Worm (Caenorhabditis elegans): ENCODE measurements around the gene clp-7.

Gene clp-7

DNA sequence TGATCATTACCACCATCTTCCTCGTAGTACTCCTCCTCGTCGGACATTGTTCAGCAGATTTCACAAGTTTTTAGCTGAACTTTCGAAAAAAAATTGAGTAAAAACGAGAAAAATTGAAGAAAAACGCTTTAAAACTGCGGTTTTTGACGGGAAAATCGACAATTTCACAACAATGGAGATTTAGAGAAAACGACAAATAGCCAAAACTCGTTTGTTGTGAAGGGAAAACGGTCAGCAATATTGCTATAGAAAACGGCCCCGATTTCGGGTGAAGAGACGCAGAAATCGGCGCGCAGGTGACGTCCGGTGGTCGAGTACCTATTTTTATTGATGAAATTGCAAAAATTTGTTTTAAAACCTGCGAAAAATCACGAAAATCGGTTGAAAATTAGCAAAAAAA, at the start of gene clp-7:
Gene clp-7, minus strand, starts transcription at position 47 of the 400 bp plus-strand sequence.
- no peak for TF ChIP-seq W03F9.2 (tag; optimal IDR thresholded peaks at IDR 0.05)
- TF ChIP-seq him-1 (tag; optimal IDR thresholded peaks at IDR 0.05), result no peak
- TF ChIP-seq dao-5 (tag; optimal IDR thresholded peaks at IDR 0.05), result no peak

DNA sequence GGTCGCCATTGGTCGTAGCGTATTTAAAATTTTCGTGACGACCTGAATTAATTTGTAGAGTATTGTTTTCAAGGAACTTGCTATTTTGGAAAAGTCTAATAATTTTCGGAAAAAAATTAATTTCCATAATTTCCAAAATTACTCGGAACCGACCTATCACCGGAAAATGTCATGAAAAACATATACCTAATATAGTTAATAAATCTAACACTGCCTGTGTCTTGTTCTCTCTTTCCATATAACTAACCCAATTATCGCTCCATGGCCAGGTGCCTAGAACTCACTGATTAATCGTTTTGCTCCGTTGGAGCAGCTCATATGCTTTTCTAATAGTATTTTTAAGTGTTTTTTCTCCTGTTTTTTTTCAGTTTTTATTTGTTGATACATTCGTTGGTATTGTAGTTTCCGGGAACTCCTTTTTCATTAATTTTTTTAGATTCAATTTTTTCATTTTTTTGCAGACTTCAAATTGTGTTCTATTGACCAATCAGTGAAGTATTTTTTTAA, 39.3 kb upstream of the clp-7 start, which contains the start of gene Y77E11A.16:
Gene Y77E11A.16, plus strand, starts transcription at position 457 of the 507 bp plus-strand sequence.
- TF ChIP-seq him-1 (tag; optimal IDR thresholded peaks at IDR 0.05) (no peak), W03F9.2 (tag; optimal IDR thresholded peaks at IDR 0.05) (no peak)

DNA sequence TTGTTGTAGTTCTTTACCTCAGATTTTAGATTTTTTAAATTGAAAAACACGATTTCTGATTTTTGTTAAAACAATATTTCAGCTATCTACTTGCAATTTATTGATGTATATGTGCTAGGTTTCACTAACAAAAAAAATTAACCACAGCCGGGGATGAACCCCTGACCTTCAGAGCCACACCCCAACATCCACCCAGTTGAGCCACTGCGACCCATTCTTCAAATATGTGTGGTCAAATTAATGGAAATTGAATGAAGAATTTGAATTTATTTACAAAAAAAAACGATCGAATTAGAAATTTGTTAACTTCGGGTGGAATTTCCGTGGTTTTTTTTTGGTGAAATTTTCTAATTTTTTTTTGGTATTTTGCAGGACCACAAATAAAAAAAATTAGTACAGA, 32.9 kb upstream of the clp-7 start:
- TF ChIP-seq him-1 (tag; optimal IDR thresholded peaks at IDR 0.05), result no peak
- TF ChIP-seq dao-5 (tag; optimal IDR thresholded peaks at IDR 0.05), result no peak
- no peak for TF ChIP-seq W03F9.2 (tag; optimal IDR thresholded peaks at IDR 0.05)

DNA sequence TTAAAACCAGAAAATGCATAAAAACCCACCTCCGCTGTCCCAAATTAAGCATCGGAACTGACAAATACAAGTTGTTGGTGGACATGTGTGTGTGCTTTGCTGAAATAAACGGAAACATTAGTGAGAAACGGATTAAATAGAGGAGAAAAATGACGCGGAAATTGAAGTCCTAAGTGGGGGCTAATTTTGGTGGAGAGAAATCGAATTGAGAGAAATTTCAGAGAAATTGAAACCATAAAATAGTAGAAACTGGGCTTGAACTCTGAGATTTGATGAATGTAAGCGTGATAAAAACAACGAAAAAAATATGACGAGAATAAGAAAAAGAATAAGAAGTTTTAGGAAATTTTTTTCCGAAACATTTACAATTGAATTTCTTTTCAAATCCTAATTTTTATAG, 29.2 kb upstream of the clp-7 start, which contains the start of gene Y77E11A.12:
Gene Y77E11A.12, minus strand, starts transcription at position 101 of the 400 bp plus-strand sequence.
- TF ChIP-seq him-1 (tag; optimal IDR thresholded peaks at IDR 0.05) (no peak), dao-5 (tag; optimal IDR thresholded peaks at IDR 0.05) (no peak), W03F9.2 (tag; optimal IDR thresholded peaks at IDR 0.05) (no peak)

DNA sequence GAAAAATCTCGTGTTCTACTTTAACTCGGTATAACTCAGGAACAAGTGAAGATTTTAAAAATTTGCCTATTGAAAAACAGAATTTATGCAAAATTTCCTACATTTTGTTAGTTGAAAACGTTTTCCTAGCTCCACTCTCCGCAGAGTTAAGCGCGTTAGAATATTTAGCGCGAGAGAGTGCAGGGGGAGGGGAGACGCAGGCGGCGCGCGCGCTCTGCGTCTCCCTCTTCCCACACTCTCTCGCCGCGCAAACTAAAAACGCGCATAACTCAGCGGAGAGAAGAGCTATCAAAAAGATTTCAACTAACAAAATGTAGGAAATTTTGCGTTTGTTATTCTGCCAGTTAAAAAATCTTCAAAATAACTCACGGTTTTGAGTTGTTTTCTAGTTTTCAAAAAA, 26.4 kb upstream of the clp-7 start:
- TF ChIP-seq him-1 (tag; optimal IDR thresholded peaks at IDR 0.05) (no peak), W03F9.2 (tag; optimal IDR thresholded peaks at IDR 0.05) (no peak), dao-5 (tag; optimal IDR thresholded peaks at IDR 0.05) (no peak)

DNA sequence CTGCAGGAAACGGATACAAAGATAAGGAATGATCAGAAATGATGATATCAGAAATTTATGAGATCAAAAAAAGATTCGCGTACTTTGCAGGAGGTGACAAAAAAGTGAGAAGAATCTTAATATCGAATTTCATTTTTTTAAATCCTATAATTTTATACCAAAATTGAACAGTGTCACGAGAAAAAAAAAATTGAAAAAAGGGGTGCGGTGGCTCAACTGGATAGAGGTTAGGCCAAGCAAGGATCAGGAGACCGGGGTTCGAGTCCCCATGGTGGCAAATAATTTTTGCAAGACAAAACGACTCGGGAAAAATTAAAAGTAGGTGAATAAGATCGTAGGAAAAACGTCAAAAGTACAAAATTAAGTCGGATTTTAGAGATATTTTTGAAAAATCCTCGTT, 24.6 kb upstream of the clp-7 start:
- TF ChIP-seq dao-5 (tag; optimal IDR thresholded peaks at IDR 0.05), result no peak
- no peak for TF ChIP-seq W03F9.2 (tag; optimal IDR thresholded peaks at IDR 0.05)
- no peak for TF ChIP-seq him-1 (tag; optimal IDR thresholded peaks at IDR 0.05)

DNA sequence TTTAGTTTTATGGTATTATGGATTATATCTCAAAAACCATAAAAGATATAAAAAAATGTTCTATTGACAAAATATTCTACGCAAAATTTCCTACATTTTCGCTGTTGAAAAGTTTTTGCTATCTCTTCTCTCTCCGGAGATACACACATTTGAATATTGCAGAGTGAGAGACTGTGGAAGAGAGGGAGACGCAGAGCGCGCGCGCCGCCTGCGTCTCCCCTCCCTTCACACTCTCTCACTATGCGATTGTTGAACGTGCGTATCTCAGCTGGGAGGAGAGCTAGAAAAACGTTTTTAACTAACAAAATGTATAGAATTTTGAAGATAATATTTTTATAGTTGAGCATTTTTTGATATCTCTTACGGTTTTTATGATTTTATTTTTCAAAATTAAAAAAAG, 23.3 kb upstream of the clp-7 start:
- TF ChIP-seq dao-5 (tag; optimal IDR thresholded peaks at IDR 0.05) (no peak), W03F9.2 (tag; optimal IDR thresholded peaks at IDR 0.05) (no peak), him-1 (tag; optimal IDR thresholded peaks at IDR 0.05) (no peak)

DNA sequence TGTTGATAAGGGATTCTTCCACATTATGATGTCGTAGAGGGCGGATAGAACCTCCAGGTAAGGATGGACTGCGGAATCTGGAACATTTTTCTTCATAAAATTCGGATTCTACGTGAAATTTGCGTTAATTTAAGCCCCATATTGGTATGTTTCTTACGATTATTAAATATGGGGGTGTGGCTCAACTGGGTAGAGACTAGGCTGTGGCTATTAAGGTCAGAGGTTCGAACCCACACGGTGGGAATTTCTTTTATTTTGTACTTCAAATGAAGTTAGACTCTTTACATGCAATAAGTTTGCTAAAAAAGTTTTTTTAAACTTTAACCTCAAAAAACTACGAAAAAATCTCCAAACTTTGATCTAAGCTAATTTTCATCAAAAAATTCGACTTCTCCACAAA, 19.7 kb upstream of the clp-7 start:
- no peak for TF ChIP-seq W03F9.2 (tag; optimal IDR thresholded peaks at IDR 0.05)
- no peak for TF ChIP-seq dao-5 (tag; optimal IDR thresholded peaks at IDR 0.05)
- no peak for TF ChIP-seq him-1 (tag; optimal IDR thresholded peaks at IDR 0.05)

DNA sequence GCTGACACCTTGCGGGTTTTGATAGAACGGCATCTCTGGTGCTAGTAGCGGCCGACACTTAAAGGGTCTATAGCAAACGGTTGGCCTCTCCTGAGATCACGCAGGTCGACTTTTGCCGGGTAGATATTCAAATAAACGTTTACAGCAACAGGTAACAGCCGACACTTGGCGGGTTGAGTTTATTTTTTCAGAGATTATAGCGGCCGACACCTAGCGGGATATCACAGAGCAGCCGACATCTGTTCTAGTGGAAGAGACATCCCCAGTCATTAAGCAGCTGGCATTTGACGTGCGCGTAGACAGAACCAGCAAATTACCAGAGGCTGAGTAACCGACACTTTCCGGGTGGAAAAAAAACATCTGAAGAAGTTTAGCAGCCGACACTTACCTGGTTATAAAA, 15.7 kb upstream of the clp-7 start:
- TF ChIP-seq W03F9.2 (tag; optimal IDR thresholded peaks at IDR 0.05) (no peak), dao-5 (tag; optimal IDR thresholded peaks at IDR 0.05) (no peak), him-1 (tag; optimal IDR thresholded peaks at IDR 0.05) (no peak)

DNA sequence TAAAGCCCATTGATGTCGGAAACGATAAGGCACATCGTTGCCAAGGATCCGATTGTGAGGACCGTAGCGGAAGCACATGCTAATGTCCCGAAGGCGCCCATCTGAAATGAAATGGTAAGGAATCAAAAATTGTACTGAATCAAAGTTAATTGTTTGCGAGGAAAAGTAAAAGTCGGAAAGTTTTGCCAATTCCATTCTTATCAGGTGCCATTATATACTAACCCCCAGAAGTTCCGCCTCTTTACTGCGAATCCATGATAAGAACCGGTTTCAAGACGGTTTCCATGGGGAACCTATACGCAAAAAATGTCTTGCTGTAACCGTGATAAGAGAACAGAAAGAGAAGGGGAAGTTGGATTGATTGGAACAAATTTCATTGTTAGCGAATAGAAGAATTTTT, 14.9 kb upstream of the clp-7 start, which contains the start of gene col-106:
Gene col-106, minus strand, starts transcription at position 101 of the 400 bp plus-strand sequence.
- TF ChIP-seq W03F9.2 (tag; optimal IDR thresholded peaks at IDR 0.05) (no peak), dao-5 (tag; optimal IDR thresholded peaks at IDR 0.05) (no peak), him-1 (tag; optimal IDR thresholded peaks at IDR 0.05) (no peak)

DNA sequence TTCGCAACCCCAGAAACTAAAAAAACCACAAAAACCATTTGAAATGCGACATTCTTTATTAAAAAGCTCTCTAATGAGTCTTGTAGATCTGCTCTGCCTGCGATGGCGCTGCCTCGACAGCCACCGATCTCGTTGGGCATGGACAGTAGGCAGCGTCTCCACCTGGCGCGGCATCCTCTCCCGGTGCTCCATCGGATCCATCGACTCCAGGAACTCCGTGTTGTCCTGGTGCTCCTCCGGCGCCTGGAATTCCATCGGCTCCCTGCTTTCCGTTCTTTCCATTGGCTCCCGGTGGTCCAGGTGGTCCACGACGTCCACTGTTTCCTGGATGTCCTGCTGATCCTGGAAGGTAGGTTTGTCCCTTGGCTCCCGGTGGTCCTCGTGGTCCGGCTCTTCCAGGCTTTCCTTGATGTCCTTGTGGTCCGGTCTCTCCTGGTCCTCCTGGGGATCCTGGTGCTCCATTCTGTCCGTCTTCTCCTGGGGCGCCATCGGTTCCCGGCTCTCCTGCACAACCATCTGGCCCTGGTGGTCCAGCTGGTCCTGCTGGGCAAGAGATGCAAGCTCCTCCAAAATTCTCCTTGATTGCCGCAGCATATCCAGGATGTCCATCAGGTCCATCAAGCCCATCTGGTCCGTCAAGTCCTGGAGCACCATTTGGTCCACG, 14.2 kb upstream of the clp-7 start:
- TF ChIP-seq W03F9.2 (tag; optimal IDR thresholded peaks at IDR 0.05) (no peak), him-1 (tag; optimal IDR thresholded peaks at IDR 0.05) (no peak), dao-5 (tag; optimal IDR thresholded peaks at IDR 0.05) (no peak)

DNA sequence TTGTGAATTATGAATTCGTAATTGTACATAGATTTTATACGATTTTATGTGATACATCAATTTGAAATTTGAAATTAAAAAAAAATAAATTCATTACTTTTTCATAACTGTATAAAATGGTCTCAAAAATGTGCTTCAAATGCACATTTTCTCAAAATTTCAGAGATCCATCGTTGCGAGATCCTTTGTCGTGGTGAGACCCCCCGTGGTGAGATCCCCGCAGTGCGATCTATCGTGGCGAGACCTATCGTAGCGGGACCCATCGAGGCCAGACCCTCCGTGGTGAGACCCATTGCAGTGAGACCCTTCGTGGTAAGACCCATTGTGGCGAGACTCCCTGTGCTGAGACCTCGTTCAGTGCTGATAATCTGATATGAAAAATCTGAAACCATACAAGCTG, 13.7 kb upstream of the clp-7 start:
- TF ChIP-seq dao-5 (tag; optimal IDR thresholded peaks at IDR 0.05) (no peak), W03F9.2 (tag; optimal IDR thresholded peaks at IDR 0.05) (no peak), him-1 (tag; optimal IDR thresholded peaks at IDR 0.05) (no peak)

DNA sequence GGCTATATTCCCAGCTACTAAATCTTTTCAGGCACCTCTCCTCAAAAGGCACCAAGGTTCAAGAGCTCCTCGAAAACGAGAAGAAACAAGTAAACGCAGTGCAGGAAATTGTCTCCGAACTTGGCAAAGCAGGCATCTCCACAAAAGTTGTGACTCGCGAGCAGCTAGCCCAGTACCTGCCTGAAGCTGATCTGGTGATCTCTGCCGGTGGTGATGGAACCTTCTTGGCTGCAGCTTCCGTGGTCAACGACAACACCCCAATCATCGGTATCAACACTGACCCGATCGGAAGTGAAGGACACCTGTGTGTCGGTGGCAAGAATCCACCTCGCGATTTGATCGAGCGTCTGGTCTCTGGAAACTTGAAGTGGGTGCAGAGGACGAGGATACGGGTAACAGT, 12.4 kb upstream of the clp-7 start:
- TF ChIP-seq W03F9.2 (tag; optimal IDR thresholded peaks at IDR 0.05) (no peak), him-1 (tag; optimal IDR thresholded peaks at IDR 0.05) (no peak), dao-5 (tag; optimal IDR thresholded peaks at IDR 0.05) (no peak)

DNA sequence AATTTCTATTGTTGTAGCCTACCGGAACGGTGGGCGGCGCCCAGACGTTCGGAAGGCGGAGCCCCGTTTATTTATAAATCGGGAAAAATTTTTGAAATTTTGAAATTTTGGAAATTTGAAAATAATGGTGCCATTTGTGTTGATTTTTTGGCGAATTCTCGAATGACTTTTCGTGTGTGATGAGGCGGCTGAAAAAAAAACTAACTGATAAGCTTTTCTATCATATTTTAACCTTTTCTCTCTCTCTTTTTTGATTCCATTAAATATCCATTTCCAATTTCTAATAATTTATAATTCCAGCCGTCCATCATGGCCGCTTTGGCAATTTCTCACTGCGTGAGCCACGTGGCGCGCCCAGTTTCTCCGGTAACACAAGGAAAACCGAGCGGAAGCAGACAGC, 11.0 kb upstream of the clp-7 start, which contains the start of gene nadk-1:
Gene nadk-1, plus strand, starts transcription at position 301 of the 400 bp plus-strand sequence.
- TF ChIP-seq dao-5 (tag; optimal IDR thresholded peaks at IDR 0.05) (no peak), W03F9.2 (tag; optimal IDR thresholded peaks at IDR 0.05) (no peak), him-1 (tag; optimal IDR thresholded peaks at IDR 0.05) (no peak)

DNA sequence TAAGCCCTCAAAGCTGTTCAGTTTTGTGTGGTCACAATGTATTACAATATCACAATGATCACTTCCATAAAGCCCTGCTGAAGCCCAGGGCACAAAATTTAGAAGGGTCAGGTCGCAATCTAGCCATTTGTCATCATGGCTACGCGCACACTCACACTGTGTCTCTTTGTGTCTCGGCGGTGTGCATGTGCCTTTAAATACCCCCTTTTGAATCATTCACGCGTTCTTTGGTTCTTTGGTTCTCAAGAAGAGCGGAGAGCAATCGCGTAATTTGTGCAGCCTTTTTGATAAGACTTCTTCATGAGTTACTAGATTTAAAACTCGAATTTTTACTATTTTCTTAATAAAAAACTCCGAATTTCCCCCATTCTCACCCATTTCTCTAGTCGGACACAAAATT, 9.2 kb upstream of the clp-7 start:
- TF ChIP-seq W03F9.2 (tag; optimal IDR thresholded peaks at IDR 0.05), result no peak
- no peak for TF ChIP-seq dao-5 (tag; optimal IDR thresholded peaks at IDR 0.05)
- no peak for TF ChIP-seq him-1 (tag; optimal IDR thresholded peaks at IDR 0.05)

Measured in whole organism, L4/young adult.